Fruit fly (Drosophila melanogaster) whole organism, embryonic: ENCODE data around the gene aop.

Experiments used
- Asciz ChIP-seq: fragments of 200-800 bp; sonication (Bioruptor generic); optimal IDR thresholded peaks from 2 replicates; lab custom pipeline; 2017; ENCODE audit warnings: missing biosample characterization, mild to moderate bottlenecking, missing genetic modification characterization, missing genetic modification reagents
- B-H1 ChIP-seq: fragments of 200-800 bp; sonication (Bioruptor generic); IDR thresholded peaks from 3 replicates; pipeline ENCODE4 v1.3.6; 2022; ENCODE audit warnings: missing biosample characterization, missing genetic modification characterization
- Bteb2 ChIP-seq: fragments of 200-800 bp; sonication (Bioruptor generic); optimal IDR thresholded peaks from 2 replicates; lab custom pipeline; 2016; ENCODE audit warnings: missing biosample characterization, missing genetic modification characterization
- C15 ChIP-seq: fragments of 200-800 bp; sonication (Bioruptor generic); IDR thresholded peaks from 3 replicates; pipeline ENCODE4 v1.3.6; 2022; ENCODE audit warnings: missing biosample characterization, missing genetic modification characterization
- CG10147 ChIP-seq: fragments of 200-800 bp; sonication (Bioruptor generic); optimal IDR thresholded peaks from 2 replicates; lab custom pipeline; 2019; ENCODE audit warnings: missing biosample characterization, mild to moderate bottlenecking, missing genetic modification characterization, moderate library complexity
- CG1024 ChIP-seq: fragments of 200-800 bp; sonication (Bioruptor generic); IDR thresholded peaks from 2 replicates; pipeline ENCODE4 v1.3.6; 2022; ENCODE audit warnings: missing biosample characterization, missing genetic modification characterization
- CG10321 ChIP-seq: fragments of 200-800 bp; sonication (Bioruptor generic); IDR thresholded peaks from 2 replicates; pipeline ENCODE4 v1.3.6; 2022; ENCODE audit warnings: missing biosample characterization, missing genetic modification characterization
- CG10431 ChIP-seq: fragments of 200-800 bp; sonication (Bioruptor generic); optimal IDR thresholded peaks from 3 replicates; lab custom pipeline; 2018; ENCODE audit warnings: missing biosample characterization, mild to moderate bottlenecking, missing genetic modification characterization
- CG13296 ChIP-seq: fragments of 200-800 bp; sonication (Bioruptor generic); optimal IDR thresholded peaks from 3 replicates; lab custom pipeline; 2018; ENCODE audit warnings: missing biosample characterization, mild to moderate bottlenecking, missing genetic modification characterization
- CG13424 ChIP-seq: fragments of 200-800 bp; sonication (Bioruptor generic); optimal IDR thresholded peaks from 2 replicates; lab custom pipeline; 2019; ENCODE audit warnings: missing biosample characterization, mild to moderate bottlenecking, missing genetic modification characterization, moderate library complexity
- CG14441 ChIP-seq: fragments of 200-800 bp; sonication (Bioruptor generic); IDR thresholded peaks from 2 replicates; pipeline ENCODE4 v1.3.6; 2022; ENCODE audit warnings: missing biosample characterization, missing genetic modification characterization
- CG1603 ChIP-seq: fragments of 200-800 bp; sonication (Bioruptor generic); optimal IDR thresholded peaks from 2 replicates; lab custom pipeline; 2019; ENCODE audit warnings: missing biosample characterization, mild to moderate bottlenecking, missing genetic modification characterization, moderate library complexity
- CG17829 ChIP-seq: fragments of 200-800 bp; optimal IDR thresholded peaks from 2 replicates; lab custom pipeline; 2019; ENCODE audit warnings: missing biosample characterization, mild to moderate bottlenecking, missing genetic modification characterization, moderate library complexity
- CG1792 ChIP-seq: fragments of 200-800 bp; sonication (Bioruptor generic); optimal IDR thresholded peaks from 2 replicates; lab custom pipeline; 2016; ENCODE audit warnings: missing biosample characterization, missing genetic modification characterization
- CG2120 ChIP-seq: fragments of 200-800 bp; sonication (Bioruptor generic); optimal IDR thresholded peaks from 3 replicates; lab custom pipeline; 2016; ENCODE audit warnings: missing biosample characterization, missing genetic modification characterization
- CG31365 ChIP-seq: fragments of 200-800 bp; sonication (Bioruptor generic); optimal IDR thresholded peaks from 2 replicates; lab custom pipeline; 2018; ENCODE audit warnings: missing biosample characterization, mild to moderate bottlenecking, missing genetic modification characterization
- CG32532 ChIP-seq: fragments of 200-800 bp; sonication (Bioruptor generic); IDR thresholded peaks from 2 replicates; pipeline ENCODE4 v1.3.6; 2022; ENCODE audit warnings: missing biosample characterization, missing genetic modification characterization
- CG34422 ChIP-seq: fragments of 200-800 bp; sonication (Bioruptor generic); IDR thresholded peaks from 3 replicates; pipeline ENCODE4 v1.3.6; 2022; ENCODE audit warnings: missing biosample characterization, missing genetic modification characterization
- CG42726 ChIP-seq: fragments of 200-800 bp; sonication (Bioruptor generic); IDR thresholded peaks from 2 replicates; pipeline ENCODE4 v1.3.6; 2022; ENCODE audit warnings: missing biosample characterization, missing genetic modification characterization; ENCODE audit not compliant: partially characterized antibody
- CG4282 ChIP-seq: fragments of 200-800 bp; sonication (Bioruptor generic); optimal IDR thresholded peaks from 2 replicates; lab custom pipeline; 2016; ENCODE audit warnings: missing biosample characterization, missing genetic modification characterization
- CG43689 ChIP-seq: fragments of 200-800 bp; sonication (Bioruptor generic); IDR thresholded peaks from 2 replicates; pipeline ENCODE4 v1.3.6; 2022; ENCODE audit warnings: missing biosample characterization, missing genetic modification characterization
- CG4617 ChIP-seq: fragments of 200-800 bp; sonication (Bioruptor generic); optimal IDR thresholded peaks from 3 replicates; lab custom pipeline; 2016; ENCODE audit warnings: missing biosample characterization, missing genetic modification characterization, borderline replicate concordance
- CG4820 ChIP-seq: fragments of 200-800 bp; sonication (Bioruptor generic); optimal IDR thresholded peaks from 3 replicates; lab custom pipeline; 2016; ENCODE audit warnings: missing biosample characterization, missing genetic modification characterization
- CG7372 ChIP-seq: fragments of 200-800 bp; sonication (Bioruptor generic); IDR thresholded peaks from 2 replicates; pipeline ENCODE4 v1.3.6; 2022; ENCODE audit warnings: missing biosample characterization, missing genetic modification characterization
- CG7963 ChIP-seq: fragments of 200-800 bp; sonication (Bioruptor generic); IDR thresholded peaks from 3 replicates; pipeline ENCODE4 v1.3.6; 2022; ENCODE audit warnings: missing biosample characterization, missing genetic modification characterization; ENCODE audit not compliant: partially characterized antibody
- CG8765 ChIP-seq: fragments of 200-800 bp; sonication (Bioruptor generic); IDR thresholded peaks from 2 replicates; pipeline ENCODE4 v1.3.6; 2022; ENCODE audit warnings: missing biosample characterization, missing genetic modification characterization
- CG9797 ChIP-seq: fragments of 200-800 bp; sonication (Bioruptor generic); optimal IDR thresholded peaks from 3 replicates; lab custom pipeline; 2018; ENCODE audit warnings: missing biosample characterization, mild to moderate bottlenecking, missing genetic modification characterization
- CrebB ChIP-seq: fragments of 200-800 bp; sonication (Bioruptor generic); optimal IDR thresholded peaks from 3 replicates; lab custom pipeline; 2018; ENCODE audit warnings: missing biosample characterization, mild to moderate bottlenecking, missing genetic modification characterization
- Doc3 ChIP-seq: fragments of 200-800 bp; sonication (Bioruptor generic); IDR thresholded peaks from 3 replicates; pipeline ENCODE4 v1.3.6; 2022; ENCODE audit warnings: missing biosample characterization, missing genetic modification characterization; ENCODE audit not compliant: partially characterized antibody
- Dp ChIP-seq: fragments of 200-800 bp; sonication (Bioruptor generic); optimal IDR thresholded peaks from 2 replicates; lab custom pipeline; 2018; ENCODE audit warnings: missing biosample characterization, mild to moderate bottlenecking, missing genetic modification characterization, moderate library complexity
- HLH4C ChIP-seq: fragments of 200-800 bp; sonication (Bioruptor generic); IDR thresholded peaks from 3 replicates; pipeline ENCODE4 v1.3.6; 2022; ENCODE audit warnings: missing biosample characterization, missing genetic modification characterization; ENCODE audit not compliant: partially characterized antibody
- HLHmδ ChIP-seq: fragments of 200-800 bp; sonication (Bioruptor generic); optimal IDR thresholded peaks from 2 replicates; lab custom pipeline; 2018; ENCODE audit warnings: missing biosample characterization, mild to moderate bottlenecking, missing genetic modification characterization, moderate library complexity
- Hr39 ChIP-seq: fragments of >200 bp; optimal IDR thresholded peaks from 2 replicates; lab custom pipeline; 2017
- Lim3 ChIP-seq: fragments of 200-800 bp; sonication (Bioruptor generic); IDR thresholded peaks from 2 replicates; pipeline ENCODE4 v1.3.6; 2022; ENCODE audit warnings: missing biosample characterization, missing genetic modification characterization
- Neu2 ChIP-seq: fragments of 200-800 bp; sonication (Bioruptor generic); optimal IDR thresholded peaks from 3 replicates; lab custom pipeline; 2016; ENCODE audit warnings: missing biosample characterization, missing genetic modification characterization, borderline replicate concordance
- br ChIP-seq: fragments of >200 bp; optimal IDR thresholded peaks from 2 replicates; lab custom pipeline; 2017
- cwo ChIP-seq: fragments of 200-800 bp; sonication (Bioruptor generic); optimal IDR thresholded peaks from 3 replicates; lab custom pipeline; 2017; ENCODE audit warnings: missing biosample characterization, missing genetic modification characterization, mild to moderate bottlenecking, moderate library complexity, missing genetic modification reagents
- dmrt99B ChIP-seq: fragments of 200-800 bp; sonication (Bioruptor generic); optimal IDR thresholded peaks from 2 replicates; lab custom pipeline; 2018; ENCODE audit warnings: missing biosample characterization, mild to moderate bottlenecking, missing genetic modification characterization, moderate library complexity
- grau ChIP-seq: fragments of 200-800 bp; optimal IDR thresholded peaks from 3 replicates; lab custom pipeline; 2019; ENCODE audit warnings: missing biosample characterization, mild to moderate bottlenecking, missing genetic modification characterization, moderate library complexity
- oc ChIP-seq: fragments of 200-800 bp; sonication (Bioruptor generic); optimal IDR thresholded peaks from 2 replicates; lab custom pipeline; 2018; ENCODE audit warnings: missing biosample characterization, mild to moderate bottlenecking, missing genetic modification characterization, moderate library complexity
- onecut ChIP-seq: fragments of 200-800 bp; sonication (Bioruptor generic); IDR thresholded peaks from 2 replicates; pipeline ENCODE4 v1.3.6; 2022; ENCODE audit warnings: missing biosample characterization, missing genetic modification characterization
- peb ChIP-seq: fragments of 200-800 bp; sonication (Bioruptor generic); IDR thresholded peaks from 2 replicates; pipeline ENCODE4 v1.3.6; 2022; ENCODE audit warnings: missing biosample characterization, missing genetic modification characterization
- sc ChIP-seq, 3 experiments: fragments of >200 bp in 2 of 3; fragments of 200-800 bp in 1 of 3; sonication (Bioruptor generic) in 1 of 3; optimal IDR thresholded peaks; 2 replicates in 2 of 3; 3 replicates in 1 of 3; lab custom pipeline; 2017; ENCODE audit warnings: mild to moderate bottlenecking in 1 of 3, missing biosample characterization in 1 of 3, missing genetic modification characterization in 1 of 3, missing genetic modification reagents in 1 of 3
- sr ChIP-seq: fragments of 200-800 bp; sonication (Bioruptor generic); IDR thresholded peaks from 3 replicates; pipeline ENCODE4 v1.3.6; 2022; ENCODE audit warnings: missing biosample characterization, missing genetic modification characterization
- ssp ChIP-seq: fragments of 200-800 bp; sonication (Bioruptor generic); IDR thresholded peaks from 2 replicates; pipeline ENCODE4 v1.3.6; 2022; ENCODE audit warnings: missing biosample characterization, missing genetic modification characterization
- stwl ChIP-seq: fragments of 200-800 bp; sonication (Bioruptor generic); optimal IDR thresholded peaks from 3 replicates; lab custom pipeline; 2018; ENCODE audit warnings: missing biosample characterization, mild to moderate bottlenecking, missing genetic modification characterization, moderate library complexity
- trem ChIP-seq: fragments of 200-800 bp; optimal IDR thresholded peaks from 3 replicates; lab custom pipeline; 2019; ENCODE audit warnings: missing biosample characterization, mild to moderate bottlenecking, missing genetic modification characterization, moderate library complexity
- usp ChIP-seq: fragments of >200 bp; optimal IDR thresholded peaks from 2 replicates; lab custom pipeline; 2017; ENCODE audit warnings: missing biosample characterization, missing genetic modification characterization

aop gene

dm6 chr2L:2144725-2145656 lies 33.6 kb downstream of the aop start, which contains the start of gene tho2 (continued):
- TF ChIP-seq Lim3 (GFP tag; lab: Robert Waterston, UW) (no peak), HLH4C (GFP tag; lab: Robert Waterston, UW) (0 out of 3 replicates have a peak, but pooled peaks have one; percentile 17), Asciz (GFP tag; lab: Kevin White, UChicago) (no peak), dmrt99B (tag; lab: Kevin White, UChicago) (no peak), C15 (GFP tag; lab: Robert Waterston, UW) (no peak), CG17829 (tag; lab: Kevin White, UChicago) (peak; percentile 28), stwl (tag; lab: Kevin White, UChicago) (peak; percentile 59), usp (GFP tag; lab: Kevin White, UChicago) (no peak), br (lab: Kevin White, UChicago) (no peak), Dp (peak; percentile 4), Bteb2 (GFP tag; lab: Kevin White, UChicago) (no peak), CrebB (tag; lab: Kevin White, UChicago) (no peak), onecut (GFP tag; lab: Robert Waterston, UW) (peak; percentile 68; the same call in 1 of the 2 replicates), CG7372 (GFP tag; lab: Robert Waterston, UW) (no peak), cwo (GFP tag; lab: Kevin White, UChicago) (no peak), CG32532 (GFP tag; lab: Robert Waterston, UW) (no peak), CG34422 (GFP tag; lab: Robert Waterston, UW) (peak; percentile 51; the same call in 1 of the 3 replicates), CG4282 (GFP tag; lab: Kevin White, UChicago) (no peak), CG13296 (no peak), grau (no peak), CG10431 (no peak), B-H1 (GFP tag; lab: Robert Waterston, UW) (no peak), CG1024 (peak; percentile 33; the same call in 1 of the 2 replicates), Neu2 (GFP tag; lab: Kevin White, UChicago) (no peak), CG7963 (no peak), CG13424 (no peak), CG9797 (GFP tag; lab: Kevin White, UChicago) (peak; percentile 53), CG4820 (GFP tag; lab: Kevin White, UChicago) (no peak), CG4617 (GFP tag; lab: Kevin White, UChicago) (peak; percentile 64), CG43689 (no peak), peb (GFP tag; lab: Robert Waterston, UW) (no peak), HLHmδ (GFP tag; lab: Kevin White, UChicago) (no peak), CG8765 (GFP tag; lab: Robert Waterston, UW) (no peak), ssp (GFP tag; lab: Robert Waterston, UW) (peak; percentile 75), CG31365 (tag; lab: Kevin White, UChicago) (no peak), CG1603 (tag; lab: Kevin White, UChicago) (peak; percentile 95), Doc3 (no peak), CG14441 (GFP tag; lab: Robert Waterston, UW) (no peak), oc (no peak), CG2120 (GFP tag; lab: Kevin White, UChicago) (no peak), CG1792 (GFP tag; lab: Kevin White, UChicago) (no peak), CG42726 (GFP tag; lab: Robert Waterston, UW) (0 out of 2 replicates have a peak, but pooled peaks have one; percentile 14), CG10147 (GFP tag; lab: Kevin White, UChicago) (no peak), sr (0 out of 3 replicates have a peak, but pooled peaks have one; percentile 20), sc (optimal IDR thresholded peaks at IDR 0.05; lab: Kevin White, UChicago) (no peak), sc (GFP tag; optimal IDR thresholded peaks at IDR 0.05; lab: Kevin White, UChicago) (no peak), CG10321 (GFP tag; lab: Robert Waterston, UW) (0 out of 2 replicates have a peak, but pooled peaks have one; percentile 23), trem (tag; lab: Kevin White, UChicago) (peak; percentile 67), Hr39 (no peak)
